Worm (Caenorhabditis elegans) whole organism, L1 larva: Measurements from ENCODE around the gene nprl-3.

ENCODE experiments used
- egl-27 ChIP-seq, 2 experiments: fragments of 150-350 bp in 1 of 2; sonication (generic microtip); optimal IDR thresholded peaks; 3 replicates each; lab custom pipeline; 2017 to 2018; ENCODE audit warnings: missing biosample characterization in 2 of 2, missing genetic modification characterization in 2 of 2, missing genetic modification reagents in 2 of 2
- nhr-71 ChIP-seq: sonication (generic microtip); optimal IDR thresholded peaks from 2 replicates; lab custom pipeline; 2016; ENCODE audit warnings: mild to moderate bottlenecking, missing genetic modification characterization, moderate library complexity, missing compliant biosample characterization
- unc-130 ChIP-seq: fragments of 150-350 bp; optimal IDR thresholded peaks from 2 replicates; lab custom pipeline; 2017; ENCODE audit warnings: missing biosample characterization, missing genetic modification characterization, inconsistent platforms

- no peak for TF ChIP-seq unc-130 (tag; lab: Kevin White, UChicago)
- TF ChIP-seq nhr-71 (tag; lab: Kevin White, UChicago), result no peak
- TF ChIP-seq egl-27 (tag; optimal IDR thresholded peaks at IDR 0.05; lab: Kevin White, UChicago), result no peak
Observed at ce11 chrIV:8300468-8300867, 3.2 kb downstream of the nprl-3 start, which contains the start of gene F35H10.5.
